Worm (Caenorhabditis elegans) whole organism, L2 larva: Measurements from ENCODE around the gene K01A6.4.

Experiments used
- C34F6.9 ChIP-seq: fragments of 150-350 bp; optimal IDR thresholded peaks from 2 replicates; lab custom pipeline; 2014; ENCODE audit warnings: missing biosample characterization, missing genetic modification characterization
- F13H6.1 ChIP-seq: sonication (generic microtip); optimal IDR thresholded peaks from 2 replicates; lab custom pipeline; 2016; ENCODE audit warnings: missing genetic modification characterization, missing compliant biosample characterization
- R02D3.7 ChIP-seq: fragments of 150-350 bp; optimal IDR thresholded peaks from 2 replicates; lab custom pipeline; 2014; ENCODE audit warnings: missing biosample characterization, missing genetic modification characterization
- Y55F3AM.14 ChIP-seq: fragments of 200-800 bp; sonication (Bioruptor generic); optimal IDR thresholded peaks from 2 replicates; lab custom pipeline; 2018; ENCODE audit warnings: mild to moderate bottlenecking, missing genetic modification characterization, missing compliant biosample characterization
- ZK546.5 ChIP-seq: sonication (generic microtip); optimal IDR thresholded peaks from 2 replicates; lab custom pipeline; 2017; ENCODE audit warnings: missing biosample characterization, missing genetic modification characterization
- alr-1 ChIP-seq: fragments of 150-350 bp; optimal IDR thresholded peaks from 2 replicates; lab custom pipeline; 2014; ENCODE audit warnings: missing biosample characterization, missing genetic modification characterization
- ama-1 ChIP-seq: fragments of 150-350 bp; optimal IDR thresholded peaks from 2 replicates; lab custom pipeline; 2018; ENCODE audit warnings: inconsistent platforms
- blmp-1 ChIP-seq: sonication (generic microtip); optimal IDR thresholded peaks from 2 replicates; lab custom pipeline; 2017; ENCODE audit warnings: missing genetic modification characterization, mild to moderate bottlenecking, missing compliant biosample characterization, antibody characterized with exemption, moderate library complexity; ENCODE audit not compliant: insufficient read depth
- ceh-16 ChIP-seq: fragments of 150-350 bp; optimal IDR thresholded peaks from 2 replicates; lab custom pipeline; 2014; ENCODE audit warnings: missing biosample characterization, missing genetic modification characterization
- ceh-82 ChIP-seq: fragments of 150-350 bp; optimal IDR thresholded peaks from 2 replicates; lab custom pipeline; 2014; ENCODE audit warnings: missing biosample characterization, missing genetic modification characterization
- crh-2 ChIP-seq: sonication (generic microtip); optimal IDR thresholded peaks from 2 replicates; lab custom pipeline; 2017; ENCODE audit warnings: missing biosample characterization, missing genetic modification characterization
- dmd-4 ChIP-seq: sonication (generic microtip); optimal IDR thresholded peaks from 2 replicates; lab custom pipeline; 2017; ENCODE audit warnings: missing biosample characterization, missing genetic modification characterization
- egl-27 ChIP-seq: sonication (generic microtip); optimal IDR thresholded peaks from 3 replicates; lab custom pipeline; 2017; ENCODE audit warnings: missing biosample characterization, missing genetic modification reagents, missing genetic modification characterization
- elt-1 ChIP-seq: fragments of 150-350 bp; optimal IDR thresholded peaks from 2 replicates; lab custom pipeline; 2014; ENCODE audit warnings: missing biosample characterization, missing genetic modification characterization
- gmeb-1 ChIP-seq: fragments of 150-350 bp; optimal IDR thresholded peaks from 2 replicates; lab custom pipeline; 2014; ENCODE audit warnings: missing biosample characterization, missing genetic modification characterization
- lin-11 ChIP-seq: fragments of 150-350 bp; sonication (generic microtip); optimal IDR thresholded peaks from 2 replicates; lab custom pipeline; 2014; ENCODE audit warnings: missing biosample characterization, missing genetic modification characterization, inconsistent platforms, mixed read lengths
- lin-13 ChIP-seq: fragments of 150-350 bp; optimal IDR thresholded peaks from 2 replicates; lab custom pipeline; 2014; ENCODE audit warnings: missing biosample characterization, missing genetic modification reagents, missing genetic modification characterization
- lin-39 ChIP-seq: fragments of 150-350 bp; optimal IDR thresholded peaks from 2 replicates; lab custom pipeline; 2014; ENCODE audit warnings: missing biosample characterization, missing genetic modification reagents, missing genetic modification characterization
- lsy-2 ChIP-seq, 2 experiments: fragments of 150-350 bp in 1 of 2; sonication (generic microtip) in 1 of 2; optimal IDR thresholded peaks; 2 replicates each; lab custom pipeline; 2014 to 2017; ENCODE audit warnings: missing biosample characterization in 2 of 2, missing genetic modification characterization in 2 of 2
- mbf-1 ChIP-seq: sonication (generic microtip); optimal IDR thresholded peaks from 2 replicates; lab custom pipeline; 2017; ENCODE audit warnings: missing biosample characterization, missing genetic modification characterization
- mdl-1 ChIP-seq, 2 experiments: fragments of 150-350 bp in 1 of 2; sonication (generic microtip) in 1 of 2; optimal IDR thresholded peaks; 2 replicates each; lab custom pipeline; 2017; ENCODE audit warnings: missing biosample characterization in 2 of 2, missing genetic modification characterization in 2 of 2
- nhr-11 ChIP-seq: fragments of 150-350 bp; optimal IDR thresholded peaks from 2 replicates; lab custom pipeline; 2014; ENCODE audit warnings: missing biosample characterization, missing genetic modification characterization
- nhr-12 ChIP-seq: fragments of 150-350 bp; optimal IDR thresholded peaks from 2 replicates; lab custom pipeline; 2014; ENCODE audit warnings: missing biosample characterization, missing genetic modification characterization
- nhr-129 ChIP-seq: fragments of 150-350 bp; optimal IDR thresholded peaks from 2 replicates; lab custom pipeline; 2014; ENCODE audit warnings: missing biosample characterization, missing genetic modification characterization
- nhr-21 ChIP-seq: fragments of 150-350 bp; optimal IDR thresholded peaks from 2 replicates; lab custom pipeline; 2014; ENCODE audit warnings: missing biosample characterization, missing genetic modification characterization
- nhr-237 ChIP-seq: fragments of 150-350 bp; optimal IDR thresholded peaks from 2 replicates; lab custom pipeline; 2014; ENCODE audit warnings: missing biosample characterization, missing genetic modification characterization
- nhr-25 ChIP-seq: fragments of 150-350 bp; sonication (generic microtip); optimal IDR thresholded peaks from 3 replicates; lab custom pipeline; 2014; ENCODE audit warnings: missing biosample characterization, missing genetic modification characterization
- nhr-6 ChIP-seq: fragments of 150-350 bp; optimal IDR thresholded peaks from 2 replicates; lab custom pipeline; 2014; ENCODE audit warnings: missing biosample characterization, missing genetic modification characterization
- nhr-77 ChIP-seq: fragments of 150-350 bp; optimal IDR thresholded peaks from 2 replicates; lab custom pipeline; 2014; ENCODE audit warnings: missing biosample characterization, missing genetic modification characterization
- peb-1 ChIP-seq: fragments of 150-350 bp; optimal IDR thresholded peaks from 2 replicates; lab custom pipeline; 2014; ENCODE audit warnings: missing biosample characterization, missing genetic modification characterization
- sem-4 ChIP-seq: fragments of 150-350 bp; optimal IDR thresholded peaks from 2 replicates; lab custom pipeline; 2014; ENCODE audit warnings: missing biosample characterization, missing genetic modification reagents, missing genetic modification characterization
- skn-1 ChIP-seq: sonication (generic microtip); optimal IDR thresholded peaks from 2 replicates; lab custom pipeline; 2017; ENCODE audit warnings: missing biosample characterization, missing genetic modification characterization
- sma-3 ChIP-seq: sonication (generic microtip); optimal IDR thresholded peaks from 2 replicates; lab custom pipeline; 2016; ENCODE audit warnings: missing genetic modification reagents, missing genetic modification characterization, missing compliant biosample characterization
- sma-9 ChIP-seq, 2 experiments: fragments of 150-350 bp in 1 of 2; sonication (generic microtip) in 1 of 2; optimal IDR thresholded peaks; 2 replicates each; lab custom pipeline; 2014 to 2016; ENCODE audit warnings: missing genetic modification characterization in 2 of 2, mild to moderate bottlenecking in 1 of 2, missing biosample characterization in 1 of 2, missing compliant biosample characterization in 1 of 2, missing genetic modification reagents in 1 of 2, moderate library complexity in 1 of 2
- snpc-4 ChIP-seq: fragments of 150-350 bp; optimal IDR thresholded peaks from 2 replicates; lab custom pipeline; 2014; ENCODE audit warnings: missing biosample characterization, missing genetic modification characterization
- unc-39 ChIP-seq: fragments of 150-350 bp; optimal IDR thresholded peaks from 2 replicates; lab custom pipeline; 2014; ENCODE audit warnings: missing biosample characterization, missing genetic modification characterization
- unc-55 ChIP-seq: fragments of 150-350 bp; sonication (generic microtip); optimal IDR thresholded peaks from 3 replicates; lab custom pipeline; 2014; ENCODE audit warnings: missing biosample characterization, missing genetic modification reagents, missing genetic modification characterization
- zag-1 ChIP-seq: fragments of 150-350 bp; optimal IDR thresholded peaks from 2 replicates; lab custom pipeline; 2014; ENCODE audit warnings: missing biosample characterization, missing genetic modification characterization
- ztf-1 ChIP-seq: fragments of 200-800 bp; sonication (Bioruptor generic); conservative IDR thresholded peaks from 2 replicates; pipeline ENCODE4 v1.3.6; 2022; ENCODE audit warnings: missing genetic modification characterization, missing compliant biosample characterization
- ztf-11 ChIP-seq: sonication (generic microtip); optimal IDR thresholded peaks from 2 replicates; lab custom pipeline; 2017; ENCODE audit warnings: missing biosample characterization, missing genetic modification characterization
- ztf-4 ChIP-seq: fragments of 150-350 bp; optimal IDR thresholded peaks from 2 replicates; lab custom pipeline; 2014; ENCODE audit warnings: missing biosample characterization, missing genetic modification characterization

Gene K01A6.4

ce11 chrIV:11769769-11770168 is 29.7 kb upstream of the K01A6.4 start:
- TF ChIP-seq nhr-25 (no peak), R02D3.7 (tag; lab: Kevin White, UChicago) (no peak), ceh-82 (tag; lab: Kevin White, UChicago) (no peak), unc-55 (GFP tag; lab: Kevin White, UChicago) (no peak), peb-1 (tag; lab: Kevin White, UChicago) (no peak), gmeb-1 (tag; lab: Kevin White, UChicago) (no peak), lin-11 (tag; lab: Kevin White, UChicago) (no peak), sma-9 (GFP tag; optimal IDR thresholded peaks at IDR 0.05; lab: Kevin White, UChicago) (peak; percentile 31), sma-9 (tag; optimal IDR thresholded peaks at IDR 0.05; lab: Kevin White, UChicago) (no peak)

DNA sequence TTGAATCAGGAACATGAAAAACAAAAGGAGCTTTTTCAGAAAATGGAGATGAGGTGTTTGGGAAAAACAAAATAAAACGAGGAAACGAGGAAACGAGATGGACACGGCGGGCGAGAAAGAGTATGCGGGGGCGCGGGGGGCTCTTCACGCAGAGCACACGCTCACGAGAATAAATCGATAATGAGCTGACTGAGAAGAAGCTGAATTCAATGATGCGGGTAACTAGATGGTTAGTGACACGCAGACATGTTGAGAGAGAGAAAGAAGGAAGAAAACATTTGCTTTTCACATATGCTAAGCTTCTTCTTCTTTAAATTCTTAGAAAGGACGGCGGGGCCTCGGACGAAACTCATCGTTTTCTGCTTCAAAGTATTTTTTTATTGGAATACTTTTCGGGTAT is 25.4 kb upstream of the K01A6.4 start:
- TF ChIP-seq F13H6.1 (tag; lab: Kevin White, UChicago) = peak; percentile 55
- no peak for TF ChIP-seq lin-13
- no peak for TF ChIP-seq nhr-21 (tag; lab: Kevin White, UChicago)
- TF ChIP-seq alr-1 = no peak
- peak; percentile 64 for TF ChIP-seq sma-9 (GFP tag; optimal IDR thresholded peaks at IDR 0.05; lab: Kevin White, UChicago)
- no peak for TF ChIP-seq sma-9 (tag; optimal IDR thresholded peaks at IDR 0.05; lab: Kevin White, UChicago)
- no peak for TF ChIP-seq ZK546.5 (tag; lab: Kevin White, UChicago)
- no peak for TF ChIP-seq nhr-77 (tag; lab: Kevin White, UChicago)
- TF ChIP-seq elt-1 (tag; lab: Kevin White, UChicago) = no peak
- peak; percentile 16 to 65 for TF ChIP-seq lsy-2 (tag; optimal IDR thresholded peaks at IDR 0.05; lab: Kevin White, UChicago)
- TF ChIP-seq mdl-1 (tag; optimal IDR thresholded peaks at IDR 0.05; lab: Kevin White, UChicago) = peak in 1 of 2 experiments; percentile 77
- TF ChIP-seq unc-55 (GFP tag; lab: Kevin White, UChicago) = peak; percentile 60
- TF ChIP-seq Y55F3AM.14 = no peak
- TF ChIP-seq lin-39 (tag; lab: Kevin White, UChicago) = no peak
- no peak for TF ChIP-seq ztf-4 (tag; lab: Kevin White, UChicago)
- peak; percentile 37 for TF ChIP-seq egl-27 (tag; lab: Kevin White, UChicago)
- peak; percentile 57 for TF ChIP-seq nhr-129 (tag; lab: Kevin White, UChicago)
- peak; percentile 75 for TF ChIP-seq C34F6.9 (tag; lab: Kevin White, UChicago)
- TF ChIP-seq zag-1 (tag; lab: Kevin White, UChicago) = peak; percentile 72
- TF ChIP-seq lin-11 (tag; lab: Kevin White, UChicago) = peak; percentile 70
- TF ChIP-seq crh-2 = peak; percentile 56

DNA sequence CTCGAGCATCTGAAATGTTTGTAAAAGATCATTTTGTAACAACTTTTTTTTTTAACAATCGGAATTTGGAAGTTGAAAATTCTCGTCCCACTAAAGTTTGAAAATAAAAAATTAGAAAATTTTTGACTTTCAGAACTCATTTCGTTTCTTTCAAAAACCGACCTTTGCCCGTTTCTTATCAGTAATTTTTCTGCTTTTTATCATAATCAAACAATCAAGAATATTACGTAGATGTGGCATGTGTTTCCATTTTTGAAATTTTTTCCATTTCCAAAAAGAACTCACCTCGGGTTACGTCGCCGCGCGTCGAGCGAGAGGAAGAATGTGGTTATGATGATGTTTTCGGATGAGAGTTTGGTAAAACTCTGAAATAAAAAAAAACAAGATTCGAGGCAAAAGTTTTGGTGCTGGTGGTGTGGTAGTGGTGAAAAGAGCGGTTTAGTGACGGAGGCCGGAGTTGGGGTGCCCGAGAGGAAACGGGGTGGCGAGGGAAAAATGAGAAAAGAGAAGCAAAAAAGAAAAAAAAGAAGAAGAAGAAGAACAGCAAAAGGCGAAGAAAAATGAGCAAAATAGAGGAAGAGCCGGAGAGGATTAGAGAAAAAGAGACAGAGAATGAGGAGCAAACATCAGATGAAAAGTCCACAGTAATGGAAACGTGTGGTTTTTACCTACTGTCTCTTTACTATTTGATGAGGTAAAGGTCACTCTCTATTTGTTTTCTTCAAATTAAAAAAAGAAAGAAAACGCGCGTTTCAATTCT is 20.8 kb upstream of the K01A6.4 start, which contains the start of gene T12A7.2:
T12A7.2 (minus strand) TSS at position 412 of the 760 bp plus-strand sequence.
- no peak for TF ChIP-seq lin-13
- no peak for TF ChIP-seq elt-1 (tag; lab: Kevin White, UChicago)
- no peak for TF ChIP-seq lsy-2 (tag; optimal IDR thresholded peaks at IDR 0.05; lab: Kevin White, UChicago)
- no peak for TF ChIP-seq snpc-4 (tag; lab: Kevin White, UChicago)
- TF ChIP-seq nhr-237 (tag; lab: Kevin White, UChicago) = no peak
- no peak for TF ChIP-seq nhr-12 (tag; lab: Kevin White, UChicago)
- TF ChIP-seq sma-9 (GFP tag; optimal IDR thresholded peaks at IDR 0.05; lab: Kevin White, UChicago) = peak; percentile 35
- no peak for TF ChIP-seq sma-9 (tag; optimal IDR thresholded peaks at IDR 0.05; lab: Kevin White, UChicago)
- no peak for TF ChIP-seq ztf-4 (tag; lab: Kevin White, UChicago)
- TF ChIP-seq F13H6.1 (tag; lab: Kevin White, UChicago) = peak; percentile 36
- TF ChIP-seq sem-4 = no peak
- TF ChIP-seq unc-55 (GFP tag; lab: Kevin White, UChicago) = peak; percentile 54
- no peak for TF ChIP-seq egl-27 (tag; lab: Kevin White, UChicago)
- no peak for TF ChIP-seq ceh-16 (tag; lab: Kevin White, UChicago)
- TF ChIP-seq mdl-1 (tag; optimal IDR thresholded peaks at IDR 0.05; lab: Kevin White, UChicago) = no peak
- no peak for TF ChIP-seq mbf-1
- no peak for TF ChIP-seq peb-1 (tag; lab: Kevin White, UChicago)
- no peak for TF ChIP-seq ztf-1

DNA sequence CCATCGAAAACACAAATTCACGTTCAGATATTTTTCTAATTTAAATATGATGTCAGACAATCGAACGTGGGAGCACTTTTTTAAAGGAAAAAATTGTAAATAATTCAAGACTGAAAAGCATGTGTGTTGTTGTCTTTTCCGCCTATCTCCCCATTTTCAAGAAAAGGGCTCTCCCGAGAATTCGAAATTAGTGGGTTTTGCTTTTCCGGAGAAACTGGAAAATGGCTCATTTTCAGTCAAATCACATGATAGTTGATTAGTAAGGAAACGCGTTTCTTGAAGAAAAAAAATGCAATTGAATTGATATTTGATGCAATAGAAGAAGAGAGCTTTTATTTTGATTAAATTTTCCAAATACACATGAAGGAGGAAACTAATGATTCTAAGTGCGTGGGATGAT is 19.7 kb upstream of the K01A6.4 start:
- TF ChIP-seq dmd-4 (tag; lab: Kevin White, UChicago) (no peak), skn-1 (no peak), sma-9 (GFP tag; optimal IDR thresholded peaks at IDR 0.05; lab: Kevin White, UChicago) (no peak), sma-9 (tag; optimal IDR thresholded peaks at IDR 0.05; lab: Kevin White, UChicago) (no peak), nhr-6 (tag; lab: Kevin White, UChicago) (peak; percentile 8), unc-39 (tag; lab: Kevin White, UChicago) (no peak), ztf-1 (no peak), ztf-11 (tag; lab: Kevin White, UChicago) (no peak), mdl-1 (tag; optimal IDR thresholded peaks at IDR 0.05; lab: Kevin White, UChicago) (no peak), alr-1 (no peak), nhr-11 (tag; lab: Kevin White, UChicago) (no peak), F13H6.1 (tag; lab: Kevin White, UChicago) (no peak), elt-1 (tag; lab: Kevin White, UChicago) (no peak), ama-1 (no peak), ceh-82 (tag; lab: Kevin White, UChicago) (no peak), nhr-237 (tag; lab: Kevin White, UChicago) (no peak), R02D3.7 (tag; lab: Kevin White, UChicago) (no peak), egl-27 (tag; lab: Kevin White, UChicago) (no peak), sma-3 (GFP tag; lab: Kevin White, UChicago) (no peak), blmp-1 (tag; lab: Kevin White, UChicago) (no peak), unc-55 (GFP tag; lab: Kevin White, UChicago) (peak; percentile 10), sem-4 (no peak), C34F6.9 (tag; lab: Kevin White, UChicago) (peak; percentile 15), nhr-25 (no peak), crh-2 (peak; percentile 29), lsy-2 (tag; optimal IDR thresholded peaks at IDR 0.05; lab: Kevin White, UChicago) (peak in 1 of 2 experiments; percentile 49)
